Worm (Caenorhabditis elegans) whole organism, midembryonic: ENCODE results near the gene srd-38.
A peak's percentile ranks its signal among the peaks of the same experiment; 100 is the strongest.

Source experiments
- T22C8.4 ChIP-seq: fragments of 200-800 bp; sonication (Bioruptor generic); IDR thresholded peaks from 2 replicates; pipeline ENCODE4 v1.3.6; 2022; ENCODE audit warnings: missing genetic modification characterization, missing compliant biosample characterization
- flt-1 ChIP-seq: fragments of 200-800 bp; sonication (Bioruptor generic); IDR thresholded peaks from 2 replicates; pipeline ENCODE4 v1.3.6; 2022; ENCODE audit warnings: missing genetic modification characterization, missing compliant biosample characterization
- tab-1 ChIP-seq: fragments of 200-800 bp; sonication (Bioruptor generic); IDR thresholded peaks from 2 replicates; pipeline ENCODE4 v1.3.6; 2022; ENCODE audit warnings: missing genetic modification characterization, missing compliant biosample characterization
- ztf-23 ChIP-seq: fragments of 200-800 bp; sonication (Bioruptor generic); IDR thresholded peaks from 2 replicates; pipeline ENCODE4 v1.3.6; 2022; ENCODE audit warnings: missing genetic modification reagents, missing genetic modification characterization, missing compliant biosample characterization
- ztf-29 ChIP-seq: fragments of 200-800 bp; sonication (Bioruptor generic); IDR thresholded peaks from 2 replicates; pipeline ENCODE4 v1.3.6; 2022; ENCODE audit warnings: missing genetic modification reagents, missing genetic modification characterization, missing compliant biosample characterization

DNA sequence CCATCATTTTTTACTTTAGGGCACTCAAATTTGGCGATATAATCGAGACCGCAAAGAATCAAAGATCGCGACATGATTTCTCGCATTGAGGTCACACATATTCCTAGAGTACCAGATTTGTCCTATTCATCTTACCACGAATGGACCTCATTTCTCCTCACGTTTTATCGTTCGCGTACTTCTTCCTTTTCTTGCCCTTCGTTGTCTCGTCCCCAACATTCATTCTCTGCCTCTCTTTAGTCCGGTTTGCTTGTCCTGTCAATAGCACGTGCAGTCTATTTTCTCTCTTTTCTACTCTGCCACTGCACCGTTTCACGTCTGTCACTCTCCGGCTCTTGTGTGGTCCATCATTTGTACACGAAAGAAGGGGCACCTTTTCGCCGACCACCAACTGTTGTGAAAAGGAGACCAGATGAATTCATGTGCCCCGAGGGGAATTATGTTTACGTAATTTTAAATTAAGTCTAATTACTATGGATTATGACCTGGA is 40.2 kb upstream of the srd-38 start:
- TF ChIP-seq ztf-23: no peak
- TF ChIP-seq flt-1: 0 out of 2 replicates have a peak, but pooled peaks have one; percentile 51
- TF ChIP-seq ztf-29 (GFP tag; lab: Robert Waterston, UW): no peak
- TF ChIP-seq T22C8.4 (GFP tag; lab: Robert Waterston, UW): no peak
- no peak for TF ChIP-seq tab-1
